Fruit fly (Drosophila melanogaster) whole organism, embryonic: Measurements from ENCODE around the gene CG4820.

Source experiments
- Abd-B ChIP-seq: fragments of 200-800 bp; sonication (Bioruptor generic); optimal IDR thresholded peaks from 2 replicates; lab custom pipeline; 2018; ENCODE audit warnings: missing biosample characterization, mild to moderate bottlenecking, missing genetic modification characterization, moderate library complexity
- Ada2b ChIP-seq: fragments of 200-800 bp; sonication (Bioruptor generic); IDR thresholded peaks from 2 replicates; pipeline ENCODE4 v1.3.6; 2022; ENCODE audit warnings: missing biosample characterization, missing genetic modification characterization
- Atf3 ChIP-seq: fragments of 200-800 bp; sonication (Bioruptor generic); optimal IDR thresholded peaks from 3 replicates; lab custom pipeline; 2016; ENCODE audit warnings: missing biosample characterization, missing genetic modification characterization
- Awh ChIP-seq: fragments of 200-800 bp; sonication (Bioruptor generic); IDR thresholded peaks from 2 replicates; pipeline ENCODE4, ENCODE4 v1.3.6; 2022; ENCODE audit warnings: missing biosample characterization, missing genetic modification characterization
- B-H2 ChIP-seq: fragments of 200-800 bp; sonication (Bioruptor generic); optimal IDR thresholded peaks from 2 replicates; lab custom pipeline; 2018; ENCODE audit warnings: missing biosample characterization, mild to moderate bottlenecking, missing genetic modification characterization
- CG1024 ChIP-seq: fragments of 200-800 bp; sonication (Bioruptor generic); IDR thresholded peaks from 2 replicates; pipeline ENCODE4 v1.3.6; 2022; ENCODE audit warnings: missing biosample characterization, missing genetic modification characterization
- CG10274 ChIP-seq: fragments of 200-800 bp; sonication (Bioruptor generic); optimal IDR thresholded peaks from 3 replicates; lab custom pipeline; 2017; ENCODE audit warnings: missing biosample characterization, mild to moderate bottlenecking, missing genetic modification characterization
- CG11247 ChIP-seq: fragments of 200-800 bp; sonication (Bioruptor generic); IDR thresholded peaks from 2 replicates; pipeline ENCODE4 v1.3.6; 2022; ENCODE audit warnings: missing biosample characterization, missing genetic modification characterization
- CG11504 ChIP-seq: fragments of 200-800 bp; sonication (Bioruptor generic); optimal IDR thresholded peaks from 3 replicates; lab custom pipeline; 2019; ENCODE audit warnings: missing biosample characterization, mild to moderate bottlenecking, missing genetic modification characterization, moderate library complexity
- CG11696 ChIP-seq: fragments of 200-800 bp; sonication (Bioruptor generic); IDR thresholded peaks from 2 replicates; pipeline ENCODE4 v1.3.6; 2022; ENCODE audit warnings: missing biosample characterization, missing genetic modification characterization
- CG12744 ChIP-seq: fragments of 200-800 bp; sonication (Bioruptor generic); optimal IDR thresholded peaks from 2 replicates; lab custom pipeline; 2016; ENCODE audit warnings: missing biosample characterization, missing genetic modification characterization
- CG13624 ChIP-seq: fragments of 200-800 bp; sonication (Bioruptor generic); optimal IDR thresholded peaks from 2 replicates; lab custom pipeline; 2016; ENCODE audit warnings: missing biosample characterization, missing genetic modification characterization
- CG14860 ChIP-seq: fragments of 200-800 bp; sonication (Bioruptor generic); IDR thresholded peaks from 3 replicates; pipeline ENCODE4 v1.3.6; 2022; ENCODE audit warnings: missing biosample characterization, missing genetic modification characterization; ENCODE audit not compliant: partially characterized antibody
- CG17186 ChIP-seq: fragments of 200-800 bp; sonication (Bioruptor generic); optimal IDR thresholded peaks from 3 replicates; lab custom pipeline; 2017; ENCODE audit warnings: missing biosample characterization, missing genetic modification reagents, missing genetic modification characterization
- CG2678 ChIP-seq: fragments of 200-800 bp; sonication (Bioruptor generic); optimal IDR thresholded peaks from 3 replicates; lab custom pipeline; 2019; ENCODE audit warnings: missing biosample characterization, mild to moderate bottlenecking, missing genetic modification characterization, moderate library complexity
- CG32767 ChIP-seq: fragments of 200-800 bp; sonication (Bioruptor generic); IDR thresholded peaks from 2 replicates; pipeline ENCODE4 v1.3.6; 2022; ENCODE audit warnings: missing biosample characterization, missing genetic modification characterization
- CG4360 ChIP-seq: fragments of 200-800 bp; sonication (Bioruptor generic); IDR thresholded peaks from 2 replicates; pipeline ENCODE4 v1.3.6; 2022; ENCODE audit warnings: missing biosample characterization, missing genetic modification characterization
- CG5180 ChIP-seq: fragments of 200-800 bp; sonication (Bioruptor generic); optimal IDR thresholded peaks from 3 replicates; lab custom pipeline; 2017; ENCODE audit warnings: missing biosample characterization, missing genetic modification characterization, mild to moderate bottlenecking, moderate library complexity, missing genetic modification reagents
- CG8924 ChIP-seq: fragments of 200-800 bp; optimal IDR thresholded peaks from 3 replicates; lab custom pipeline; 2019; ENCODE audit warnings: missing biosample characterization, mild to moderate bottlenecking, missing genetic modification characterization, moderate library complexity
- CG9215 ChIP-seq: fragments of 200-800 bp; sonication (Bioruptor generic); IDR thresholded peaks from 2 replicates; pipeline ENCODE4 v1.3.6; 2022; ENCODE audit warnings: missing biosample characterization, missing genetic modification characterization
- CG9437 ChIP-seq: fragments of 200-800 bp; sonication (Bioruptor generic); optimal IDR thresholded peaks from 2 replicates; lab custom pipeline; 2018; ENCODE audit warnings: missing biosample characterization, mild to moderate bottlenecking, missing genetic modification characterization
- Dref ChIP-seq: fragments of 200-800 bp; sonication (Bioruptor generic); IDR thresholded peaks from 2 replicates; pipeline ENCODE4 v1.3.6; 2022; ENCODE audit warnings: missing biosample characterization, missing genetic modification characterization
- H15 ChIP-seq: fragments of 200-800 bp; sonication (Bioruptor generic); IDR thresholded peaks from 3 replicates; pipeline ENCODE4 v1.3.6; 2022; ENCODE audit warnings: missing biosample characterization, missing genetic modification characterization
- HHEX ChIP-seq: fragments of 200-800 bp; sonication (Bioruptor generic); optimal IDR thresholded peaks from 3 replicates; lab custom pipeline; 2017; ENCODE audit warnings: missing biosample characterization, mild to moderate bottlenecking, missing genetic modification characterization, missing genetic modification reagents
- Hr78 ChIP-seq, 2 experiments: fragments of 200-800 bp in 1 of 2; fragments of >200 bp in 1 of 2; sonication (Bioruptor generic) in 1 of 2; optimal IDR thresholded peaks; 2 replicates each; lab custom pipeline; 2017 to 2019; ENCODE audit warnings: missing biosample characterization in 2 of 2, missing genetic modification characterization in 2 of 2, mild to moderate bottlenecking in 1 of 2, moderate library complexity in 1 of 2
- NfI ChIP-seq: fragments of 200-800 bp; sonication (Bioruptor generic); optimal IDR thresholded peaks from 3 replicates; lab custom pipeline; 2018; ENCODE audit warnings: missing biosample characterization, mild to moderate bottlenecking, missing genetic modification characterization, moderate library complexity
- Tbp ChIP-seq: fragments of >200 bp; optimal IDR thresholded peaks from 2 replicates; lab custom pipeline; 2018; ENCODE audit warnings: missing biosample characterization, missing genetic modification characterization
- ac ChIP-seq: fragments of 200-800 bp; sonication (Bioruptor generic); optimal IDR thresholded peaks from 3 replicates; lab custom pipeline; 2017; ENCODE audit warnings: missing biosample characterization, mild to moderate bottlenecking, missing genetic modification characterization
- bbx ChIP-seq: fragments of 200-800 bp; sonication (Bioruptor generic); IDR thresholded peaks from 2 replicates; pipeline ENCODE4 v1.3.6; 2022; ENCODE audit warnings: missing biosample characterization, missing genetic modification characterization; ENCODE audit not compliant: partially characterized antibody
- cad ChIP-seq: fragments of >200 bp; optimal IDR thresholded peaks from 2 replicates; lab custom pipeline; 2017; ENCODE audit warnings: missing biosample characterization, missing genetic modification characterization
- eve ChIP-seq, 2 experiments: fragments of >200 bp; optimal IDR thresholded peaks; 2 replicates each; lab custom pipeline; 2017; ENCODE audit warnings: missing biosample characterization in 2 of 2, missing genetic modification characterization in 2 of 2
- exex ChIP-seq: fragments of 200-800 bp; sonication (Bioruptor generic); optimal IDR thresholded peaks from 4 replicates; lab custom pipeline; 2018; ENCODE audit warnings: missing biosample characterization, mild to moderate bottlenecking, missing genetic modification characterization, moderate library complexity
- hbn ChIP-seq: fragments of 200-800 bp; sonication (Bioruptor generic); IDR thresholded peaks from 2 replicates; pipeline ENCODE4 v1.3.6; 2022; ENCODE audit warnings: missing biosample characterization, missing genetic modification characterization; ENCODE audit not compliant: partially characterized antibody
- jigr1 ChIP-seq: fragments of 200-800 bp; sonication (Bioruptor generic); IDR thresholded peaks from 3 replicates; pipeline ENCODE4 v1.3.6; 2022; ENCODE audit warnings: missing biosample characterization, missing genetic modification characterization
- jing ChIP-seq: fragments of 200-800 bp; sonication (Bioruptor generic); optimal IDR thresholded peaks from 2 replicates; lab custom pipeline; 2018; ENCODE audit warnings: missing biosample characterization, mild to moderate bottlenecking, missing genetic modification characterization
- lab ChIP-seq: fragments of 200-800 bp; sonication (Bioruptor generic); optimal IDR thresholded peaks from 3 replicates; lab custom pipeline; 2017; ENCODE audit warnings: missing biosample characterization, missing genetic modification characterization, mild to moderate bottlenecking, moderate library complexity, missing genetic modification reagents
- mirr ChIP-seq: fragments of 200-800 bp; sonication (Bioruptor generic); optimal IDR thresholded peaks from 3 replicates; lab custom pipeline; 2018; ENCODE audit warnings: missing biosample characterization, mild to moderate bottlenecking, missing genetic modification characterization
- peb ChIP-seq: fragments of 200-800 bp; sonication (Bioruptor generic); IDR thresholded peaks from 2 replicates; pipeline ENCODE4 v1.3.6; 2022; ENCODE audit warnings: missing biosample characterization, missing genetic modification characterization
- prd ChIP-seq, 3 experiments: fragments of >200 bp in 2 of 3; fragments of 200-800 bp in 1 of 3; sonication (Bioruptor generic) in 1 of 3; optimal IDR thresholded peaks in 2 of 3; IDR thresholded peaks in 1 of 3; 2 replicates in 2 of 3; 3 replicates in 1 of 3; pipeline versions ENCODE4 v1.3.6 to Lab custom; 2017 to 2022; ENCODE audit warnings: missing biosample characterization in 1 of 3, missing genetic modification characterization in 1 of 3
- pum ChIP-seq: fragments of 200-800 bp; sonication (Bioruptor generic); optimal IDR thresholded peaks from 2 replicates; lab custom pipeline; 2016; ENCODE audit warnings: missing biosample characterization, missing genetic modification characterization
- run ChIP-seq: fragments of 200-800 bp; sonication (Bioruptor generic); optimal IDR thresholded peaks from 3 replicates; lab custom pipeline; 2018; ENCODE audit warnings: missing biosample characterization, mild to moderate bottlenecking, missing genetic modification characterization
- seq ChIP-seq: fragments of 200-800 bp; sonication (Bioruptor generic); IDR thresholded peaks from 2 replicates; pipeline ENCODE4 v1.3.6; 2022; ENCODE audit warnings: missing biosample characterization, missing genetic modification characterization
- sr ChIP-seq: fragments of 200-800 bp; sonication (Bioruptor generic); IDR thresholded peaks from 3 replicates; pipeline ENCODE4 v1.3.6; 2022; ENCODE audit warnings: missing biosample characterization, missing genetic modification characterization
- trem ChIP-seq: fragments of 200-800 bp; optimal IDR thresholded peaks from 3 replicates; lab custom pipeline; 2019; ENCODE audit warnings: missing biosample characterization, mild to moderate bottlenecking, missing genetic modification characterization, moderate library complexity
- tup ChIP-seq: fragments of 200-800 bp; sonication (Bioruptor generic); optimal IDR thresholded peaks from 2 replicates; lab custom pipeline; 2016; ENCODE audit warnings: missing biosample characterization, mild to moderate bottlenecking, missing genetic modification characterization, moderate library complexity
- twi ChIP-seq: fragments of 200-800 bp; optimal IDR thresholded peaks from 2 replicates; lab custom pipeline; 2019; ENCODE audit warnings: missing biosample characterization, mild to moderate bottlenecking, missing genetic modification characterization, moderate library complexity
- wor ChIP-seq: fragments of 200-800 bp; sonication (Bioruptor generic); IDR thresholded peaks from 2 replicates; pipeline ENCODE4 v1.3.6; 2022; ENCODE audit warnings: missing biosample characterization, missing genetic modification characterization
- zfh1 ChIP-seq: fragments of 200-800 bp; sonication (Bioruptor generic); IDR thresholded peaks from 3 replicates; pipeline ENCODE4 v1.3.6; 2022; ENCODE audit warnings: missing biosample characterization, missing genetic modification characterization

The CG4820 gene

DNA sequence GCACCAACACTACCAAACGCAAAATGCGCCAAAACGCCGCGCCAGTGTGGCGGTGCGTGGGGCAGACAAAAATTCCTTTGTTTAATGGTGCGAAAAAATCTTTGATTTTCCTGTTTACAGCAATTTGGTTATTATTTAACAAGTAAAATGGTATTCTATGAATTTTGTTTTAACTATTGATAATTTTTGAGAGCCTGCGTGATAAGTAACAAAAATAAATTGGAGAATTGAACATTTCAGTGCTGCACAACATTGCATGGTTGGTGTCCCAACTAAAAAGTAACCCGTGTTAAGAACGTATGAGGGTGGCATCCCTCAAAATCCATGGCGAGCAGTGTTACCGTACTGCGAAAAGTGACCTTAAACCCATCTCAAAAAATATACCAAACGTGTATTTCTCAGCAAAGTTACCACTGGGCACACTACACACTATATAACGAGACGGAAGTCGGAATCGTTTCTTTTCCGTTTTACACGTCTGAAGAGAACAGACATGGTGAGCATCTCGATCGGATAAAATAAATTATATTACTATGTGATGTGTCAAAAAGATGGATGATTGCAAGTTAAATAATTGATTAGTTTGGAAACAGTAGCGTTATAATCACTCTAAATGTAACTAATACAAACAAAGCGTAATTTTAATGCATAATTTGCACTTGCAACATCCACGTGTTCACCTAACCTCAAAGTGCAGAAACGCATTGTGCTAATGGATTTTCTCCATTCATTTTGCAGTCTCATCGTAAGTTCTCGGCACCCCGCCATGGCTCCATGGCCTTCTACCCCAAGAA lies 5.3 kb downstream of the CG4820 start, which contains the start of the genes CG6693 and RpL3 (continued):
- TF ChIP-seq eve (GFP tag; optimal IDR thresholded peaks at IDR 0.05; lab: Kevin White, UChicago): no peak
- peak in 1 of 2 experiments; percentile 20 for TF ChIP-seq Hr78 (GFP tag; optimal IDR thresholded peaks at IDR 0.05; lab: Kevin White, UChicago)
- TF ChIP-seq trem (tag; lab: Kevin White, UChicago): peak; percentile 94
- TF ChIP-seq Atf3 (GFP tag; lab: Kevin White, UChicago): peak; percentile 32
- peak; percentile 45 for TF ChIP-seq CG9437 (GFP tag; lab: Kevin White, UChicago)
- TF ChIP-seq mirr (GFP tag; lab: Kevin White, UChicago): peak; percentile 90
- TF ChIP-seq CG8924 (tag; lab: Kevin White, UChicago): peak; percentile 86
- peak; percentile 41; the same call in 1 of the 3 replicates for TF ChIP-seq H15 (GFP tag; lab: Robert Waterston, UW)
- peak; percentile 65 for TF ChIP-seq CG1024 (GFP tag; lab: Robert Waterston, UW)
- no peak for TF ChIP-seq jing
- peak; percentile 63; the same call in 1 of the 2 replicates for TF ChIP-seq seq (GFP tag; lab: Robert Waterston, UW)
- peak; percentile 83 for TF ChIP-seq Tbp (GFP tag; lab: Kevin White, UChicago)
- peak; percentile 49; the same call in 1 of the 2 replicates for TF ChIP-seq CG32767 (GFP tag; lab: Robert Waterston, UW)
- TF ChIP-seq peb (GFP tag; lab: Robert Waterston, UW): no peak
- peak; percentile 0 for TF ChIP-seq CG10274 (GFP tag; lab: Kevin White, UChicago)
- TF ChIP-seq prd (optimal IDR thresholded peaks at IDR 0.05; lab: Kevin White, UChicago): no peak
- TF ChIP-seq prd (GFP tag; IDR thresholded peaks at IDR 0.05; lab: Robert Waterston, UW): peak; percentile 43; the same call in 2 of the 3 replicates
- TF ChIP-seq sr (GFP tag; lab: Robert Waterston, UW): peak; percentile 67; the same call in 2 of the 3 replicates
- TF ChIP-seq HHEX: peak; percentile 87
- peak; percentile 57 for TF ChIP-seq run

- TF ChIP-seq CG4360 (GFP tag; lab: Robert Waterston, UW) (peak; percentile 12; the same call in 1 of the 2 replicates), jigr1 (GFP tag; lab: Robert Waterston, UW) (no peak), ac (GFP tag; lab: Kevin White, UChicago) (no peak), Awh (no peak), CG11696 (GFP tag; lab: Robert Waterston, UW) (no peak), wor (GFP tag; lab: Robert Waterston, UW) (no peak), Abd-B (GFP tag; lab: Kevin White, UChicago) (no peak), exex (tag; lab: Kevin White, UChicago) (no peak), CG5180 (no peak), Ada2b (GFP tag; lab: Robert Waterston, UW) (no peak), CG17186 (no peak), cad (GFP tag; lab: Kevin White, UChicago) (no peak), hbn (no peak), pum (GFP tag; lab: Kevin White, UChicago) (no peak), CG9215 (GFP tag; lab: Robert Waterston, UW) (no peak), Dref (GFP tag; lab: Robert Waterston, UW) (no peak), CG12744 (no peak), twi (tag; lab: Kevin White, UChicago) (peak; percentile 17), B-H2 (no peak), peb (GFP tag; lab: Robert Waterston, UW) (no peak), NfI (GFP tag; lab: Kevin White, UChicago) (no peak), CG10274 (GFP tag; lab: Kevin White, UChicago) (no peak), CG11504 (tag; lab: Kevin White, UChicago) (no peak), bbx (GFP tag; lab: Robert Waterston, UW) (no peak), lab (GFP tag; lab: Kevin White, UChicago) (no peak), zfh1 (GFP tag; lab: Robert Waterston, UW) (no peak), CG13624 (GFP tag; lab: Kevin White, UChicago) (no peak), tup (no peak), CG11247 (GFP tag; lab: Robert Waterston, UW) (no peak), CG2678 (tag; lab: Kevin White, UChicago) (no peak), CG14860 (GFP tag; lab: Robert Waterston, UW) (no peak)
Observed at dm6 chr3R:11222587-11222986, 6.3 kb downstream of the CG4820 start.
